Worm (Caenorhabditis elegans) whole organism, L3 larva: Measurements from ENCODE around the gene Y39A1A.24.

Experiments
- R02D3.7 ChIP-seq: fragments of 150-350 bp; optimal IDR thresholded peaks from 2 replicates; lab custom pipeline; 2014; ENCODE audit warnings: missing biosample characterization, missing genetic modification characterization
- ZK546.5 ChIP-seq: sonication (generic microtip); optimal IDR thresholded peaks from 2 replicates; lab custom pipeline; 2017; ENCODE audit warnings: missing biosample characterization, missing genetic modification characterization
- aly-2 ChIP-seq: fragments of 150-350 bp; optimal IDR thresholded peaks from 2 replicates; lab custom pipeline; 2014; ENCODE audit warnings: missing biosample characterization, missing genetic modification characterization
- ama-1 ChIP-seq: fragments of 150-350 bp; optimal IDR thresholded peaks from 2 replicates; lab custom pipeline; 2018
- ceh-16 ChIP-seq: sonication (generic microtip); optimal IDR thresholded peaks from 2 replicates; lab custom pipeline; 2017; ENCODE audit warnings: missing biosample characterization, missing genetic modification characterization
- ceh-28 ChIP-seq: fragments of 150-350 bp; optimal IDR thresholded peaks from 2 replicates; lab custom pipeline; 2014; ENCODE audit warnings: missing biosample characterization, missing genetic modification reagents, missing genetic modification characterization
- ceh-82 ChIP-seq: fragments of 150-350 bp; optimal IDR thresholded peaks from 2 replicates; lab custom pipeline; 2014; ENCODE audit warnings: missing biosample characterization, missing genetic modification characterization
- ceh-9 ChIP-seq: sonication (generic microtip); optimal IDR thresholded peaks from 2 replicates; lab custom pipeline; 2018; ENCODE audit warnings: missing biosample characterization, missing genetic modification characterization
- daf-12 ChIP-seq: fragments of 150-350 bp; optimal IDR thresholded peaks from 2 replicates; lab custom pipeline; 2014; ENCODE audit warnings: missing biosample characterization, missing genetic modification reagents, missing genetic modification characterization
- egl-27 ChIP-seq: sonication (generic microtip); optimal IDR thresholded peaks from 4 replicates; lab custom pipeline; 2017; ENCODE audit warnings: missing biosample characterization, missing genetic modification reagents, missing genetic modification characterization
- egl-5 ChIP-seq: fragments of 150-350 bp; optimal IDR thresholded peaks from 2 replicates; lab custom pipeline; 2017; ENCODE audit warnings: missing biosample characterization, missing genetic modification reagents, missing genetic modification characterization, inconsistent platforms
- elt-1 ChIP-seq: fragments of 150-350 bp; optimal IDR thresholded peaks from 2 replicates; lab custom pipeline; 2014; ENCODE audit warnings: missing biosample characterization, missing genetic modification characterization
- elt-2 ChIP-seq: sonication (generic microtip); optimal IDR thresholded peaks from 2 replicates; lab custom pipeline; 2016; ENCODE audit warnings: missing genetic modification reagents, mild to moderate bottlenecking, missing genetic modification characterization, missing compliant biosample characterization
- elt-3 ChIP-seq, 3 experiments: fragments of 150-350 bp in 1 of 3; sonication (generic microtip) in 2 of 3; optimal IDR thresholded peaks; 2 replicates in 2 of 3; 4 replicates in 1 of 3; lab custom pipeline; 2014 to 2017; ENCODE audit warnings: missing biosample characterization in 3 of 3, missing genetic modification characterization in 3 of 3
- eor-1 ChIP-seq, 2 experiments: fragments of 150-350 bp; optimal IDR thresholded peaks; 2 replicates each; lab custom pipeline; 2014 to 2018; ENCODE audit warnings: missing biosample characterization in 2 of 2, missing genetic modification characterization in 2 of 2
- fkh-10 ChIP-seq: sonication (generic microtip); optimal IDR thresholded peaks from 2 replicates; lab custom pipeline; 2017; ENCODE audit warnings: missing biosample characterization, missing genetic modification reagents, missing genetic modification characterization
- fkh-2 ChIP-seq: fragments of 150-350 bp; optimal IDR thresholded peaks from 2 replicates; lab custom pipeline; 2014; ENCODE audit warnings: missing biosample characterization, missing genetic modification reagents, missing genetic modification characterization
- hmg-11 ChIP-seq: sonication (generic microtip); optimal IDR thresholded peaks from 2 replicates; lab custom pipeline; 2016; ENCODE audit warnings: missing genetic modification characterization, missing compliant biosample characterization
- jun-1 ChIP-seq: fragments of 150-350 bp; optimal IDR thresholded peaks from 2 replicates; lab custom pipeline; 2014; ENCODE audit warnings: missing biosample characterization, missing genetic modification reagents, missing genetic modification characterization
- lin-15B ChIP-seq: fragments of 150-350 bp; optimal IDR thresholded peaks from 2 replicates; lab custom pipeline; 2014; ENCODE audit warnings: missing biosample characterization, missing genetic modification characterization
- lin-39 ChIP-seq: fragments of 150-350 bp; optimal IDR thresholded peaks from 2 replicates; lab custom pipeline; 2018; ENCODE audit warnings: missing biosample characterization, missing genetic modification reagents, missing genetic modification characterization
- lsy-12 ChIP-seq: sonication (generic microtip); optimal IDR thresholded peaks from 2 replicates; lab custom pipeline; 2016; ENCODE audit warnings: mild to moderate bottlenecking, missing genetic modification characterization, missing compliant biosample characterization
- mdl-1 ChIP-seq: fragments of 150-350 bp; optimal IDR thresholded peaks from 2 replicates; lab custom pipeline; 2014; ENCODE audit warnings: missing biosample characterization, missing genetic modification characterization
- mml-1 ChIP-seq: fragments of 150-350 bp; sonication (generic microtip); optimal IDR thresholded peaks from 3 replicates; lab custom pipeline; 2014; ENCODE audit warnings: missing biosample characterization, missing genetic modification characterization
- nfya-1 ChIP-seq: sonication (generic microtip); optimal IDR thresholded peaks from 2 replicates; lab custom pipeline; 2017; ENCODE audit warnings: missing genetic modification characterization, mild to moderate bottlenecking, missing compliant biosample characterization, antibody characterized with exemption, moderate library complexity; ENCODE audit not compliant: insufficient read depth
- nhr-11 ChIP-seq: fragments of 150-350 bp; optimal IDR thresholded peaks from 2 replicates; lab custom pipeline; 2014; ENCODE audit warnings: missing biosample characterization, missing genetic modification characterization
- nhr-12 ChIP-seq: fragments of 150-350 bp; optimal IDR thresholded peaks from 2 replicates; lab custom pipeline; 2014; ENCODE audit warnings: missing biosample characterization, missing genetic modification characterization
- nhr-23 ChIP-seq: fragments of 150-350 bp; optimal IDR thresholded peaks from 2 replicates; lab custom pipeline; 2014; ENCODE audit warnings: missing biosample characterization, missing genetic modification reagents, missing genetic modification characterization
- nhr-237 ChIP-seq: fragments of 150-350 bp; optimal IDR thresholded peaks from 2 replicates; lab custom pipeline; 2014; ENCODE audit warnings: missing biosample characterization, missing genetic modification characterization
- nhr-25 ChIP-seq: sonication (generic microtip); optimal IDR thresholded peaks from 2 replicates; lab custom pipeline; 2017; ENCODE audit warnings: missing biosample characterization, missing genetic modification characterization
- nhr-28 ChIP-seq: fragments of 150-350 bp; optimal IDR thresholded peaks from 2 replicates; lab custom pipeline; 2014; ENCODE audit warnings: missing biosample characterization, missing genetic modification characterization
- nhr-43 ChIP-seq: sonication (generic microtip); optimal IDR thresholded peaks from 2 replicates; lab custom pipeline; 2016; ENCODE audit warnings: mild to moderate bottlenecking, missing genetic modification characterization, missing compliant biosample characterization; ENCODE audit not compliant: poor library complexity, severe bottlenecking
- nhr-67 ChIP-seq: fragments of 150-350 bp; optimal IDR thresholded peaks from 2 replicates; lab custom pipeline; 2014; ENCODE audit warnings: missing biosample characterization, missing genetic modification characterization
- nhr-76 ChIP-seq: fragments of 150-350 bp; sonication (generic microtip); optimal IDR thresholded peaks from 5 replicates; lab custom pipeline; 2014; ENCODE audit warnings: missing biosample characterization, missing genetic modification characterization
- nhr-77 ChIP-seq: fragments of 150-350 bp; optimal IDR thresholded peaks from 2 replicates; lab custom pipeline; 2014; ENCODE audit warnings: missing biosample characterization, missing genetic modification characterization
- pha-4 ChIP-seq: fragments of 150-350 bp; optimal IDR thresholded peaks from 2 replicates; lab custom pipeline; 2014; ENCODE audit warnings: missing biosample characterization, missing genetic modification reagents, missing genetic modification characterization
- pqm-1 ChIP-seq: fragments of 150-350 bp; optimal IDR thresholded peaks from 2 replicates; lab custom pipeline; 2017; ENCODE audit warnings: missing biosample characterization, missing genetic modification characterization, inconsistent platforms
- sea-2 ChIP-seq: fragments of 150-350 bp; sonication (generic microtip); optimal IDR thresholded peaks from 4 replicates; lab custom pipeline; 2014; ENCODE audit warnings: missing biosample characterization, missing genetic modification reagents, missing genetic modification characterization
- skn-1 ChIP-seq: fragments of 150-350 bp; optimal IDR thresholded peaks from 2 replicates; lab custom pipeline; 2014; ENCODE audit warnings: missing biosample characterization, missing genetic modification characterization
- snpc-4 ChIP-seq: fragments of 150-350 bp; optimal IDR thresholded peaks from 2 replicates; lab custom pipeline; 2014; ENCODE audit warnings: missing biosample characterization, missing genetic modification characterization
- unc-39 ChIP-seq: sonication (generic microtip); optimal IDR thresholded peaks from 4 replicates; lab custom pipeline; 2017; ENCODE audit warnings: missing biosample characterization, missing genetic modification characterization
- unc-62 ChIP-seq: fragments of 150-350 bp; sonication (generic microtip); optimal IDR thresholded peaks from 4 replicates; lab custom pipeline; 2014; ENCODE audit warnings: missing biosample characterization, missing genetic modification reagents, missing genetic modification characterization
- zag-1 ChIP-seq: fragments of 150-350 bp; optimal IDR thresholded peaks from 2 replicates; lab custom pipeline; 2014; ENCODE audit warnings: missing biosample characterization, missing genetic modification characterization
- ztf-11 ChIP-seq: fragments of 150-350 bp; optimal IDR thresholded peaks from 2 replicates; lab custom pipeline; 2014; ENCODE audit warnings: missing biosample characterization, missing genetic modification characterization
- ztf-4 ChIP-seq: fragments of 150-350 bp; optimal IDR thresholded peaks from 2 replicates; lab custom pipeline; 2014; ENCODE audit warnings: missing biosample characterization, missing genetic modification characterization

Gene Y39A1A.24

DNA sequence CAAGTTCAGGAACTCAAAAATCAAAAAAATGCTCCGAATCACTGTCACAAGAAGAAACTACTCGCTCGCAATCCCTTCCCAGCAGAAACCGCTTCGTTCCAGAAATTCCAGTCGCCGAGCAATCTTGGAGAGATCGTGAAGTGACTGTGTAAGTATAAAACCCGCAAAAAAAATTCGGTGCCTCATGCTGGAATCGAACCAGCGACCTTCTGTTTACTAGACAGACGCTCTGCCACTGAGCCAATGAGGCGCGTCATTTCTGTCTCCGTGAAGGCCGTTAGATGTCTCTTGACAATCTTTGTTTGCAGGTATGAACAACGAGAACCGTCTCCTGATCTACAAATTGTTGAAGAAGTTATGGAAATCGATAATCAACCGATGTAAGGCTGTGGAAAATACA lies 12.1 kb downstream of the Y39A1A.24 start:
- TF ChIP-seq egl-5: no peak
- TF ChIP-seq pha-4: peak; percentile 61
- peak; percentile 6 for TF ChIP-seq elt-2
- no peak for TF ChIP-seq nhr-237 (tag; lab: Kevin White, UChicago)
- no peak for TF ChIP-seq nhr-11 (tag; lab: Kevin White, UChicago)
- TF ChIP-seq ZK546.5 (tag; lab: Kevin White, UChicago): no peak
- TF ChIP-seq nhr-67 (tag; lab: Kevin White, UChicago): no peak
- TF ChIP-seq nhr-76 (tag; lab: Kevin White, UChicago): no peak
- no peak for TF ChIP-seq daf-12
- no peak for TF ChIP-seq skn-1 (tag; lab: Kevin White, UChicago)
- no peak for TF ChIP-seq elt-3 (tag; optimal IDR thresholded peaks at IDR 0.05; lab: Kevin White, UChicago)
- TF ChIP-seq lin-15B: no peak
- TF ChIP-seq jun-1 (tag; lab: Kevin White, UChicago): no peak
- peak; percentile 19 for TF ChIP-seq nhr-25 (tag; lab: Kevin White, UChicago)
- TF ChIP-seq nhr-12 (tag; lab: Kevin White, UChicago): no peak
- TF ChIP-seq nhr-43 (tag; lab: Kevin White, UChicago): peak; percentile 26
- TF ChIP-seq sea-2 (GFP tag; lab: Kevin White, UChicago): no peak
- peak; percentile 9 for TF ChIP-seq lin-39
- no peak for TF ChIP-seq aly-2 (tag; lab: Kevin White, UChicago)
- TF ChIP-seq ceh-82 (tag; lab: Kevin White, UChicago): no peak
- peak; percentile 60 for TF ChIP-seq hmg-11 (tag; lab: Kevin White, UChicago)
- no peak for TF ChIP-seq snpc-4
- no peak for TF ChIP-seq pqm-1 (tag; lab: Kevin White, UChicago)
- TF ChIP-seq unc-62 (GFP tag; lab: Kevin White, UChicago): no peak
- TF ChIP-seq fkh-10 (GFP tag; lab: Kevin White, UChicago): no peak
- no peak for TF ChIP-seq mdl-1 (tag; lab: Kevin White, UChicago)
- TF ChIP-seq ztf-4 (tag; lab: Kevin White, UChicago): no peak
- TF ChIP-seq nhr-28 (tag; lab: Kevin White, UChicago): no peak
- TF ChIP-seq unc-39 (tag; lab: Kevin White, UChicago): no peak
- peak; percentile 4 for TF ChIP-seq nhr-23
- TF ChIP-seq ama-1 (lab: Kevin White, UChicago): no peak
- no peak for TF ChIP-seq R02D3.7 (tag; lab: Kevin White, UChicago)
- TF ChIP-seq fkh-2 (tag; lab: Kevin White, UChicago): no peak
- peak; percentile 59 for TF ChIP-seq lsy-12 (tag; lab: Kevin White, UChicago)
- no peak for TF ChIP-seq ztf-11 (tag; lab: Kevin White, UChicago)
- TF ChIP-seq nfya-1 (tag; lab: Kevin White, UChicago): peak; percentile 53
- no peak for TF ChIP-seq ceh-28 (tag; lab: Kevin White, UChicago)
- TF ChIP-seq ceh-16: no peak
- TF ChIP-seq eor-1 (tag; optimal IDR thresholded peaks at IDR 0.05; lab: Kevin White, UChicago): no peak
- TF ChIP-seq ceh-9 (tag; lab: Kevin White, UChicago): no peak
- no peak for TF ChIP-seq mml-1 (tag; lab: Kevin White, UChicago)
- no peak for TF ChIP-seq egl-27 (tag; lab: Kevin White, UChicago)
- TF ChIP-seq elt-1 (tag; lab: Kevin White, UChicago): no peak

DNA sequence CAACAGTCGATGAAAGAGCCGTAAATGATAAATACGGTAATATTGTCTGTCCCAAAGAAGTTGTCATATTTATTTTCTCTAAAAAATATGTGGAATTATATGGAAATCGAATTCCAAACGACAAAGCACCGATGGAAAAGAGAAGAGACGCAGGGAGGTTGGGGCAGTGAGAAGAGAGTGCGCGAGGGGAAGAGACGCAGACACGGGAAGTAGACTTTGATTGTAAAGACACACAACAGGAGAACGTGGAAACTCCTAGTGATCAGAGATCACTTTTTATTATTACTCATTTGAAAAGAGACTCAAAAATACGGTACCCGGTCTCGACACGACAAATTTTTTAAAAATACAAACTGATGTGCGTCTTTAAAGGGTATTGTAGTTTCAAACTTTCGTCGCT lies 15.9 kb downstream of the Y39A1A.24 start:
- TF ChIP-seq nhr-23: peak; percentile 16
- TF ChIP-seq R02D3.7 (tag; lab: Kevin White, UChicago): no peak
- no peak for TF ChIP-seq ztf-11 (tag; lab: Kevin White, UChicago)
- TF ChIP-seq pha-4: peak; percentile 71
- no peak for TF ChIP-seq nhr-28 (tag; lab: Kevin White, UChicago)
- TF ChIP-seq ceh-28 (tag; lab: Kevin White, UChicago): no peak
- no peak for TF ChIP-seq nhr-77
- TF ChIP-seq nhr-11 (tag; lab: Kevin White, UChicago): no peak
- no peak for TF ChIP-seq jun-1 (tag; lab: Kevin White, UChicago)
- no peak for TF ChIP-seq sea-2 (GFP tag; lab: Kevin White, UChicago)
- no peak for TF ChIP-seq ztf-4 (tag; lab: Kevin White, UChicago)
- TF ChIP-seq pqm-1 (tag; lab: Kevin White, UChicago): peak; percentile 39
- TF ChIP-seq elt-2: peak; percentile 52
- TF ChIP-seq lin-15B: no peak
- no peak for TF ChIP-seq nhr-237 (tag; lab: Kevin White, UChicago)
- TF ChIP-seq nhr-25 (tag; lab: Kevin White, UChicago): no peak
- TF ChIP-seq elt-1 (tag; lab: Kevin White, UChicago): no peak
- no peak for TF ChIP-seq ceh-16
- peak; percentile 76 for TF ChIP-seq hmg-11 (tag; lab: Kevin White, UChicago)
- TF ChIP-seq unc-62 (GFP tag; lab: Kevin White, UChicago): no peak
- no peak for TF ChIP-seq nhr-76 (tag; lab: Kevin White, UChicago)
- no peak for TF ChIP-seq egl-27 (tag; lab: Kevin White, UChicago)
- no peak for TF ChIP-seq daf-12
- peak; percentile 22 for TF ChIP-seq nhr-43 (tag; lab: Kevin White, UChicago)
- TF ChIP-seq mdl-1 (tag; lab: Kevin White, UChicago): peak; percentile 30
- no peak for TF ChIP-seq snpc-4
- no peak for TF ChIP-seq nhr-12 (tag; lab: Kevin White, UChicago)
- no peak for TF ChIP-seq nhr-67 (tag; lab: Kevin White, UChicago)
- TF ChIP-seq nfya-1 (tag; lab: Kevin White, UChicago): peak; percentile 60
- no peak for TF ChIP-seq aly-2 (tag; lab: Kevin White, UChicago)
- no peak for TF ChIP-seq ceh-82 (tag; lab: Kevin White, UChicago)
- TF ChIP-seq zag-1 (tag; lab: Kevin White, UChicago): no peak
